Worm (Caenorhabditis elegans) whole organism, mixed stage, embryonic: ENCODE measurements around the gene Y57G7A.5.

Source experiments
- M03D4.4 ChIP-seq: sonication (generic microtip); optimal IDR thresholded peaks from 2 replicates; lab custom pipeline; 2017; ENCODE audit warnings: mild to moderate bottlenecking, missing genetic modification characterization, missing compliant biosample characterization
- bed-3 ChIP-seq: fragments of 200-800 bp; sonication (Bioruptor generic); optimal IDR thresholded peaks from 3 replicates; lab custom pipeline; 2018; ENCODE audit warnings: mild to moderate bottlenecking, missing genetic modification characterization, moderate library complexity, missing compliant biosample characterization
- blmp-1 ChIP-seq: fragments of 150-350 bp; optimal IDR thresholded peaks from 2 replicates; lab custom pipeline; 2014; ENCODE audit warnings: missing biosample characterization, missing genetic modification characterization
- ceh-39 ChIP-seq: fragments of 150-350 bp; optimal IDR thresholded peaks from 2 replicates; lab custom pipeline; 2014; ENCODE audit warnings: missing biosample characterization, missing genetic modification characterization
- ceh-43 ChIP-seq: fragments of 200-800 bp; sonication (Bioruptor generic); optimal IDR thresholded peaks from 2 replicates; lab custom pipeline; 2018; ENCODE audit warnings: mild to moderate bottlenecking, missing genetic modification characterization, moderate library complexity, missing compliant biosample characterization
- ceh-83 ChIP-seq: fragments of 200-800 bp; sonication (Bioruptor generic); optimal IDR thresholded peaks from 2 replicates; lab custom pipeline; 2018; ENCODE audit warnings: mild to moderate bottlenecking, missing genetic modification characterization, missing compliant biosample characterization
- ces-1 ChIP-seq: fragments of 150-350 bp; optimal IDR thresholded peaks from 2 replicates; lab custom pipeline; 2014; ENCODE audit warnings: missing biosample characterization, missing genetic modification reagents, missing genetic modification characterization
- cnd-1 ChIP-seq: fragments of 200-800 bp; sonication (Bioruptor generic); optimal IDR thresholded peaks from 2 replicates; lab custom pipeline; 2018; ENCODE audit warnings: mild to moderate bottlenecking, missing genetic modification characterization, missing compliant biosample characterization
- elt-1 ChIP-seq: sonication (generic microtip); optimal IDR thresholded peaks from 2 replicates; lab custom pipeline; 2017; ENCODE audit warnings: missing genetic modification characterization, mild to moderate bottlenecking, missing compliant biosample characterization, antibody characterized with exemption, moderate library complexity, borderline replicate concordance; ENCODE audit not compliant: insufficient read depth
- elt-3 ChIP-seq: fragments of 150-350 bp; optimal IDR thresholded peaks from 2 replicates; lab custom pipeline; 2014; ENCODE audit warnings: missing biosample characterization, missing genetic modification characterization
- flh-1 ChIP-seq: fragments of 200-800 bp; sonication (Bioruptor generic); optimal IDR thresholded peaks from 2 replicates; lab custom pipeline; 2018; ENCODE audit warnings: mild to moderate bottlenecking, missing genetic modification characterization, moderate library complexity, missing compliant biosample characterization
- ham-2 ChIP-seq: fragments of 200-800 bp; sonication (Bioruptor generic); optimal IDR thresholded peaks from 2 replicates; lab custom pipeline; 2018; ENCODE audit warnings: mild to moderate bottlenecking, missing genetic modification characterization, missing compliant biosample characterization
- hlh-1 ChIP-seq: fragments of 150-350 bp; optimal IDR thresholded peaks from 2 replicates; lab custom pipeline; 2014; ENCODE audit warnings: missing biosample characterization, missing genetic modification reagents, missing genetic modification characterization
- lin-13 ChIP-seq: fragments of 150-350 bp; optimal IDR thresholded peaks from 2 replicates; lab custom pipeline; 2014; ENCODE audit warnings: missing biosample characterization, missing genetic modification characterization
- lin-32 ChIP-seq: fragments of 200-800 bp; sonication (Bioruptor generic); optimal IDR thresholded peaks from 2 replicates; lab custom pipeline; 2018; ENCODE audit warnings: mild to moderate bottlenecking, missing genetic modification characterization, missing compliant biosample characterization
- lsy-2 ChIP-seq: fragments of 150-350 bp; optimal IDR thresholded peaks from 2 replicates; lab custom pipeline; 2014; ENCODE audit warnings: missing biosample characterization, missing genetic modification characterization
- mab-5 ChIP-seq: fragments of 150-350 bp; optimal IDR thresholded peaks from 2 replicates; lab custom pipeline; 2014; ENCODE audit warnings: missing biosample characterization, missing genetic modification characterization
- mls-2 ChIP-seq: sonication (generic microtip); optimal IDR thresholded peaks from 2 replicates; lab custom pipeline; 2016; ENCODE audit warnings: mild to moderate bottlenecking, missing genetic modification characterization, moderate library complexity, missing compliant biosample characterization
- nhr-12 ChIP-seq: fragments of 150-350 bp; optimal IDR thresholded peaks from 2 replicates; lab custom pipeline; 2014; ENCODE audit warnings: missing biosample characterization, missing genetic modification characterization
- nhr-2 ChIP-seq: fragments of 150-350 bp; optimal IDR thresholded peaks from 2 replicates; lab custom pipeline; 2014; ENCODE audit warnings: missing biosample characterization, missing genetic modification characterization
- nhr-237 ChIP-seq: fragments of 150-350 bp; optimal IDR thresholded peaks from 2 replicates; lab custom pipeline; 2014; ENCODE audit warnings: missing biosample characterization, missing genetic modification characterization
- nhr-76 ChIP-seq: sonication (generic microtip); optimal IDR thresholded peaks from 2 replicates; lab custom pipeline; 2017; ENCODE audit warnings: missing biosample characterization, missing genetic modification characterization
- pha-4 ChIP-seq: fragments of 150-350 bp; optimal IDR thresholded peaks from 2 replicates; lab custom pipeline; 2018; ENCODE audit warnings: missing biosample characterization, missing genetic modification reagents, missing genetic modification characterization
- sem-2 ChIP-seq: fragments of 200-800 bp; sonication (Bioruptor generic); optimal IDR thresholded peaks from 2 replicates; lab custom pipeline; 2018; ENCODE audit warnings: mild to moderate bottlenecking, missing genetic modification characterization, missing compliant biosample characterization
- snpc-4 ChIP-seq: fragments of 150-350 bp; optimal IDR thresholded peaks from 2 replicates; lab custom pipeline; 2014; ENCODE audit warnings: missing biosample characterization, missing genetic modification characterization
- sptf-1 ChIP-seq: sonication (generic microtip); optimal IDR thresholded peaks from 2 replicates; lab custom pipeline; 2017; ENCODE audit warnings: mild to moderate bottlenecking, missing genetic modification characterization, moderate library complexity, missing compliant biosample characterization
- tbx-8 ChIP-seq: fragments of 200-800 bp; sonication (Bioruptor generic); optimal IDR thresholded peaks from 2 replicates; lab custom pipeline; 2018; ENCODE audit warnings: mild to moderate bottlenecking, missing genetic modification characterization, moderate library complexity, missing compliant biosample characterization
- unc-120 ChIP-seq: sonication (generic microtip); optimal IDR thresholded peaks from 2 replicates; lab custom pipeline; 2017; ENCODE audit warnings: missing genetic modification characterization, missing compliant biosample characterization; ENCODE audit not compliant: poor library complexity, severe bottlenecking
- ztf-11 ChIP-seq: fragments of 150-350 bp; optimal IDR thresholded peaks from 2 replicates; lab custom pipeline; 2014; ENCODE audit warnings: missing biosample characterization, missing genetic modification characterization

The Y57G7A.5 gene

DNA sequence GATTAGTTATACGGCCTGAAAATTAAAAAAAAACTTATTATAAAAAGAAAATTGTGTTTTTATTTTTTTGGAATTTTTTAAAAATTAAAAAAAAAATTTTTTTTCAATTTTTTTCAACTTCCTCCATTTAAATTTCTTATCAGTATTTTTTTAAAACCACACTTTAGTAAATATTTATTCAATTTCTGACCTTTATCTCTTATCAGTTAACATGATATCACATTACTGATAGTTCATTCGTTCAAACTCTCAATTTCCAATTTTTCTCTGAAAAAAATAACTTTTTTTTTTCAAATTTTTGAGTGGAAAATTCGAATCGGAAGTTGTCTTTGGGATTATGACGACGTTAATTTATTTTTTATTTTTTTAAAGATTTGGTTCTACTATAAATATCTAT is 22.4 kb upstream of the Y57G7A.5 start:
- TF ChIP-seq M03D4.4 (tag; lab: Kevin White, UChicago), result no peak
- no peak for TF ChIP-seq ceh-43 (GFP tag; lab: Kevin White, UChicago)
- TF ChIP-seq tbx-8 (GFP tag; lab: Kevin White, UChicago), result no peak
- no peak for TF ChIP-seq elt-3 (tag; lab: Kevin White, UChicago)
- no peak for TF ChIP-seq pha-4 (tag; lab: Kevin White, UChicago)
- TF ChIP-seq ham-2, result no peak
- TF ChIP-seq ztf-11 (tag; lab: Kevin White, UChicago), result no peak

DNA sequence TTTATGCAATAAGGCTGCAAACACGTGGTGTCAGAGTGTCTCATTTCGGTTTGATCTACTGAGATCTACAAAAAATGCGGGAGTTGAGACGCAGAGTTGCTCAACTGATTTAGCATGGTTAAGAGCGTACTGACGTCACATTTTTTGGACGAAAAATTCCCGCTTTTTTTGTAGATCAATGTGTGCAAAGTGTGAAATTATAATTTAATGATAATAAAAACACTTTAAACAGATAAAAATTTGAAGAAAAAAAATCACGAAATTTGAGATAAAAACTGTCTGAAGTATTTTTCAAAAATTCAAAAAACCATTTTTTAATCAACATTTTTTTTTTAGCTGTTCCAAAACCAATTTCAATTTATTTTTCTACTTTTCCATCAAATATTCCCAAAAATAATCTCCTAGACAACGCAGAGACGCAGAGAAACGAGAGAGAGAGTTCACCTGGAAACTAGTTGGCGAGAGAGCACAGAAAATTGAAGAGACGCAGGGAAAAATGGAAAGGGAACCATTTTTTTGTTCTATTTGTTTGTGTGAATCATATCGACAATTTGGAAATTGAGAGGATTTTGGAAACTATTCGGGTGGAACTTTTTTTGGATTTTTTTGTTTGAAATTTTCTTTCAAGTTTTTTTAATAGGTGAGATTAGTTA is 21.8 kb upstream of the Y57G7A.5 start:
- TF ChIP-seq nhr-12, result no peak
- no peak for TF ChIP-seq sem-2 (GFP tag; lab: Kevin White, UChicago)
- TF ChIP-seq elt-3 (tag; lab: Kevin White, UChicago), result no peak
- TF ChIP-seq cnd-1 (tag; lab: Kevin White, UChicago), result no peak
- TF ChIP-seq elt-1 (tag; lab: Kevin White, UChicago), result no peak
- no peak for TF ChIP-seq bed-3
- TF ChIP-seq hlh-1 (tag; lab: Kevin White, UChicago), result no peak
- TF ChIP-seq ceh-39 (tag; lab: Kevin White, UChicago), result no peak
- TF ChIP-seq ces-1, result no peak
- TF ChIP-seq tbx-8 (GFP tag; lab: Kevin White, UChicago), result no peak
- TF ChIP-seq nhr-76 (tag; lab: Kevin White, UChicago), result no peak
- TF ChIP-seq lin-13 (tag; lab: Kevin White, UChicago), result no peak
- TF ChIP-seq mls-2 (tag; lab: Kevin White, UChicago), result no peak
- no peak for TF ChIP-seq mab-5 (tag; lab: Kevin White, UChicago)
- TF ChIP-seq, all 35 proteins: peak for 0

DNA sequence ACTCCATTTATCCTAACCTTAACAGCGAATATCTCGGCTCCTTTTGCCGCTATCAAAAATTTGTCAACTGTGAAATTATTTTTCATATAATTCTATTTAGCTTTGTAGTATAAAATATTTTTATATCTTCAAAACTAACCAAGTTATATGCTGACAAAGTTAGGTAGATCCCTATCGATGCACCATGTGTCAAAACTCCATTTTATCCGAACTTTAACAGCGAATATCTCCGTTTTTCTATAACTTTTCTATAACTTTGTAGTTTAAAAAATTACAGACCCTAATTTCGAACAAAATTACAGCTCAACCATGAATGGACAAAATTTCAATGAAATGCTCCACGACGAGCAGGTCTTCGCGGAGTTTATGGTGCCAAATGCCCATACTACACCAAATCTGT is 20.4 kb upstream of the Y57G7A.5 start, which contains the start of gene Y57G7A.2:
Y57G7A.2 (plus strand) TSS at position 301 of the 400 bp plus-strand sequence.
- TF ChIP-seq ztf-11 (tag; lab: Kevin White, UChicago), result no peak
- TF ChIP-seq blmp-1 (tag; lab: Kevin White, UChicago), result no peak
- no peak for TF ChIP-seq hlh-1 (tag; lab: Kevin White, UChicago)
- TF ChIP-seq, all 35 proteins: peak for 0

DNA sequence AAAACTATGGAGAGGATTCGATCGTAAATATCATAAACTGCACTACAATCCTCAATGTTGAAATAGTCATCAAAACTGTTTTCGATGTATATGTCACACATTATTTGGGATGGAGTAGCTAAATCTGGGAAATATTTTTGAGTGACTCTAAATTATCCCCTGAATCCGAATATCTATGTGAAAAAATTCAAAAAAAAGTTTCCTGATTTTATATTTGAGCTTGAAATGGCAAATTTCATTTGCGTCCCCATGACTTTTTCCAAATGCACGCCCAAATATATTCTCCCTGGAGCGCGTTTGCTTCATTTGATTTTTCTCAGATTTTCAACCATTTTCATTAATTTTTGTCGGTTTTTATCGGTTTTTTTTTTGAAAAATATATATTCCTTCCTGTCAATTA is 17.8 kb upstream of the Y57G7A.5 start, which contains the start of gene srz-64:
srz-64 (minus strand) TSS at position 101 of the 400 bp plus-strand sequence.
- TF ChIP-seq nhr-2 (tag; lab: Kevin White, UChicago) (no peak), blmp-1 (tag; lab: Kevin White, UChicago) (no peak)

DNA sequence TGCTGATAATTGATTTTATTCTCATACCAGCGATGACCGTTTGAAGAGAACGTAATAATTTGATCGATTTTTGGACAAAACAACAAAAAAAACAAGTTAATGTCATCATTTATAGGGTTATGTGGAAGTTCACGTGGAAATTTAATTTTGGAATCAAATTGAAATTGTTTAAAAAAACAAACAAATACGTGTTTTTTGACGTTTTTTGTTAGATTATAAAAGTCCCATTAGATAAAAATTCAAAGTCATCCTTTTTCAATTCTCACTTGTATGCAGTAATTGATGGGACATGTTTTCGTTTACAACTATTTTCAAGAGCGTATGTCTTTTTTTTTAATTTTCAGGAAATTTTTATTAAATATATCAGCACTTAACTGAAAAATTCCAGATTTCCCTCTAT is 10.2 kb upstream of the Y57G7A.5 start, which contains the start of the genes Y57G7A.6 and Y57G7A.3:
Y57G7A.6 (minus strand) TSS at position 101 of the 400 bp plus-strand sequence.
Y57G7A.3 (plus strand) TSS at position 269 of the 400 bp plus-strand sequence.
- TF ChIP-seq sptf-1 (tag; lab: Kevin White, UChicago) (no peak), nhr-237 (tag; lab: Kevin White, UChicago) (no peak), snpc-4 (no peak), cnd-1 (tag; lab: Kevin White, UChicago) (no peak), ztf-11 (tag; lab: Kevin White, UChicago) (no peak), M03D4.4 (tag; lab: Kevin White, UChicago) (no peak), ceh-43 (GFP tag; lab: Kevin White, UChicago) (no peak), bed-3 (no peak), lin-32 (GFP tag; lab: Kevin White, UChicago) (no peak), flh-1 (no peak), unc-120 (no peak), tbx-8 (GFP tag; lab: Kevin White, UChicago) (no peak), ces-1 (no peak), lsy-2 (no peak)

DNA sequence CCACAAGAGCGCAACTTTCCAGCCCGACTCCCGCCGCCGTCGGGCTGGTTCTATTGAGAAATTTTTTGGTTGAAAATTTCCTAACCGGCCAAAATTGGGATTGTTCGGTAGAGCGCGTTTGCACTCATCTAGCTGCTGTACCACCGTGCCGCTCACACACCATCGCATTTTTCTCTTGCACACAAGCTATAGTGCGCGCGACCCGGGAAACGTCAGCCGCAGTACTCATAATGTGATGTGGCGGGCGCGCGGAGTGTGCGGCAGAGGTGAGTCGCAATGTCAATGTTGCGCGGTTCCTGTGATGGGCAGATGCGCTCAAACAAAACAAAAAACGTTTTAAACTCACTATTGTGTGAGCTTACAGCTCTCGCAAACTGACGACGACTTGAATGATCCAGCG is 9.6 kb upstream of the Y57G7A.5 start:
- TF ChIP-seq ceh-43 (GFP tag; lab: Kevin White, UChicago) (no peak), ceh-83 (GFP tag; lab: Kevin White, UChicago) (peak; percentile 20)
